Worm (Caenorhabditis elegans) whole organism, L2 larva: ENCODE results near the gene C30B5.2.

Source experiments
- alr-1 ChIP-seq: fragments of 150-350 bp; optimal IDR thresholded peaks from 2 replicates; lab custom pipeline; 2014; ENCODE audit warnings: missing biosample characterization, missing genetic modification characterization
- aly-2 ChIP-seq: fragments of 150-350 bp; optimal IDR thresholded peaks from 2 replicates; lab custom pipeline; 2014; ENCODE audit warnings: missing biosample characterization, missing genetic modification characterization
- blmp-1 ChIP-seq: sonication (generic microtip); optimal IDR thresholded peaks from 2 replicates; lab custom pipeline; 2017; ENCODE audit warnings: missing genetic modification characterization, mild to moderate bottlenecking, missing compliant biosample characterization, antibody characterized with exemption, moderate library complexity; ENCODE audit not compliant: insufficient read depth
- fos-1 ChIP-seq: fragments of 150-350 bp; optimal IDR thresholded peaks from 2 replicates; lab custom pipeline; 2014; ENCODE audit warnings: missing biosample characterization, missing genetic modification characterization
- lsy-2 ChIP-seq, 2 experiments: fragments of 150-350 bp in 1 of 2; sonication (generic microtip) in 1 of 2; optimal IDR thresholded peaks; 2 replicates each; lab custom pipeline; 2014 to 2017; ENCODE audit warnings: missing biosample characterization in 2 of 2, missing genetic modification characterization in 2 of 2
- mbf-1 ChIP-seq: sonication (generic microtip); optimal IDR thresholded peaks from 2 replicates; lab custom pipeline; 2017; ENCODE audit warnings: missing biosample characterization, missing genetic modification characterization
- nhr-11 ChIP-seq: fragments of 150-350 bp; optimal IDR thresholded peaks from 2 replicates; lab custom pipeline; 2014; ENCODE audit warnings: missing biosample characterization, missing genetic modification characterization
- skn-1 ChIP-seq: sonication (generic microtip); optimal IDR thresholded peaks from 2 replicates; lab custom pipeline; 2017; ENCODE audit warnings: missing biosample characterization, missing genetic modification characterization
- sma-9 ChIP-seq, 2 experiments: fragments of 150-350 bp in 1 of 2; sonication (generic microtip) in 1 of 2; optimal IDR thresholded peaks; 2 replicates each; lab custom pipeline; 2014 to 2016; ENCODE audit warnings: missing genetic modification characterization in 2 of 2, mild to moderate bottlenecking in 1 of 2, missing biosample characterization in 1 of 2, missing compliant biosample characterization in 1 of 2, missing genetic modification reagents in 1 of 2, moderate library complexity in 1 of 2
- zag-1 ChIP-seq: fragments of 150-350 bp; optimal IDR thresholded peaks from 2 replicates; lab custom pipeline; 2014; ENCODE audit warnings: missing biosample characterization, missing genetic modification characterization
- ztf-4 ChIP-seq: fragments of 150-350 bp; optimal IDR thresholded peaks from 2 replicates; lab custom pipeline; 2014; ENCODE audit warnings: missing biosample characterization, missing genetic modification characterization

- TF ChIP-seq nhr-11 (tag; lab: Kevin White, UChicago) (no peak), blmp-1 (tag; lab: Kevin White, UChicago) (no peak), sma-9 (GFP tag; optimal IDR thresholded peaks at IDR 0.05; lab: Kevin White, UChicago) (no peak), sma-9 (tag; optimal IDR thresholded peaks at IDR 0.05; lab: Kevin White, UChicago) (no peak), aly-2 (tag; lab: Kevin White, UChicago) (no peak), alr-1 (tag; lab: Kevin White, UChicago) (no peak), ztf-4 (tag; lab: Kevin White, UChicago) (no peak), fos-1 (no peak), mbf-1 (tag; lab: Kevin White, UChicago) (no peak), skn-1 (tag; lab: Kevin White, UChicago) (no peak), zag-1 (tag; lab: Kevin White, UChicago) (no peak), lsy-2 (tag; optimal IDR thresholded peaks at IDR 0.05; lab: Kevin White, UChicago) (no peak)
Measured at ce11 chrII:6207252-6207651, 10.3 kb downstream of the C30B5.2 start.
